Worm (Caenorhabditis elegans): ENCODE measurements around the gene E04F6.10.

Gene E04F6.10

DNA sequence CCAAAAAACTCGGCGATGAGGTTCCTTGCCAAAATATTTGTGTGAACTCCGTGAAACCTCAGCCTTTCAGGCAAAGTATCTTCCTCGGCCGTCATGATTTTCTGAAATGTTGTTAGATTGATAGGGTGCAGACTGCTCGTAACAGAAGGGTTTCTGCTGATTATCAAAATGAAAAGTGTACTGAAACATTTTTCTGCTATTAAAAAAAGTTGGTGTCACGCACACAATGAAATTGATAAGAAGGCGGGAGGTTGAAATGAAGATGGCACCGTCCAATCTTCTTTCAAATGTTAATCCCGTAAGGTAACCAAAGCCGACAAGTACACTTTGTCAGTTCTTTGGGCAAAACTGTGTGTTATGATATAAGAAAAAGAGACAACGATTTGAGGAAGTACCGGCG lies 20.0 kb upstream of the E04F6.10 start:
- TF ChIP-seq tbx-2 (tag; optimal IDR thresholded peaks at IDR 0.05) (no peak), ztf-11 (tag; optimal IDR thresholded peaks at IDR 0.05) (no peak), pqm-1 (tag; optimal IDR thresholded peaks at IDR 0.05) (peak; percentile 21), ceh-9 (tag; optimal IDR thresholded peaks at IDR 0.05) (no peak), elt-2 (tag; optimal IDR thresholded peaks at IDR 0.05) (peak; percentile 58)

DNA sequence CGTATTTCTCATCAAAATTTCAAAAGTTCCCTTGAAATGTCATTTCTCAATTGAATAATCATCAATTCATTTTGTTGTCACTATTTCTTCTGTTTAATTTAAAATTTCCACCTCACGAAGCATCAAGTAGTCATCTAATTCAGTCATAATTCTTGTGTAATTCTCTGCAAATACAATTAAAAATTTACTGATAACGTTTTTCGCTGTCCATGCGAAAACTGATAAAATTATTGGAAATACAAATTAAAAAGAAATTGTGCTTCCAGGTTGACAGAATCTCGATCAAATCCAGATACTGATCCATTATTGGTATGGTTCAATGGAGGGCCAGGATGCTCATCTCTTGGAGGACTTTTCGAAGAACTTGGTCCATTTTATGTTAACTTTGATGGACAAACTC lies 16.3 kb upstream of the E04F6.10 start:
- TF ChIP-seq nhr-43 (tag; optimal IDR thresholded peaks at IDR 0.05; ENCODE audit: poor library complexity, severe bottlenecking): no peak
- no peak for TF ChIP-seq snpc-4 (tag; optimal IDR thresholded peaks at IDR 0.05)
- no peak for TF ChIP-seq elt-1 (tag; optimal IDR thresholded peaks at IDR 0.05)
- peak; percentile 11 for TF ChIP-seq pha-4 (tag; optimal IDR thresholded peaks at IDR 0.05)
- TF ChIP-seq zag-1 (tag; optimal IDR thresholded peaks at IDR 0.05): no peak
- peak; percentile 62 for TF ChIP-seq elt-2 (tag; optimal IDR thresholded peaks at IDR 0.05)
- TF ChIP-seq aly-2 (tag; optimal IDR thresholded peaks at IDR 0.05): no peak
- TF ChIP-seq R02D3.7 (tag; optimal IDR thresholded peaks at IDR 0.05): no peak
- no peak for TF ChIP-seq ztf-4 (tag; optimal IDR thresholded peaks at IDR 0.05)
- no peak for TF ChIP-seq lsy-12 (tag; optimal IDR thresholded peaks at IDR 0.05)
- TF ChIP-seq eor-1 (tag; optimal IDR thresholded peaks at IDR 0.05): no peak
- no peak for TF ChIP-seq nhr-25 (tag; optimal IDR thresholded peaks at IDR 0.05)
- TF ChIP-seq egl-5 (tag; optimal IDR thresholded peaks at IDR 0.05): no peak
- no peak for TF ChIP-seq nhr-11 (tag; optimal IDR thresholded peaks at IDR 0.05)
- TF ChIP-seq elt-3 (tag; optimal IDR thresholded peaks at IDR 0.05): no peak
- TF ChIP-seq ceh-82 (tag; optimal IDR thresholded peaks at IDR 0.05): no peak
- TF ChIP-seq pqm-1 (tag; optimal IDR thresholded peaks at IDR 0.05): peak; percentile 26

DNA sequence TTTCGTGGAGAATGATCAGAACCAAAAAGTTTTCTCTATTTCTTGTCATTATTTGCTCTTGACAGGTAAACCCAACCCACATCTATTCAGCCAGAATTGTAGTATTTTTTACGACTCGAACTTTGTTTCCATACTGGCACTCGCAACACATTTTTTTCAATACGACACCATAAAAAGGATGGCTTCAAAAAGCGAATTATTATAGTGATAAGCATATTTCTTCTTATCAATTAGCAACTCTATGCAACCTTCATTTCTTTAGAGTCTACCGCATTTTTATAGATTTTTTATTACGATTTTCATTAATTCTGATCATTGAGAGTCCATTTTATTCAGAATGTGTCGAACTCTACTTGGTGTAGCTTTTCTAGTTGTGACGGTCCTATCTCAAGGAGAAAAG lies 15.6 kb upstream of the E04F6.10 start, which contains the start of gene ctsa-3.1:
ctsa-3.1 (plus strand) TSS at position 337 of the 400 bp plus-strand sequence.
- TF ChIP-seq zag-1 (tag; optimal IDR thresholded peaks at IDR 0.05): no peak
- TF ChIP-seq ceh-82 (tag; optimal IDR thresholded peaks at IDR 0.05): no peak
- no peak for TF ChIP-seq elt-3 (tag; optimal IDR thresholded peaks at IDR 0.05)
- peak; percentile 79 for TF ChIP-seq elt-2 (tag; optimal IDR thresholded peaks at IDR 0.05)
- TF ChIP-seq pqm-1 (tag; optimal IDR thresholded peaks at IDR 0.05): peak; percentile 75
- TF ChIP-seq pha-4 (tag; optimal IDR thresholded peaks at IDR 0.05): peak; percentile 6

DNA sequence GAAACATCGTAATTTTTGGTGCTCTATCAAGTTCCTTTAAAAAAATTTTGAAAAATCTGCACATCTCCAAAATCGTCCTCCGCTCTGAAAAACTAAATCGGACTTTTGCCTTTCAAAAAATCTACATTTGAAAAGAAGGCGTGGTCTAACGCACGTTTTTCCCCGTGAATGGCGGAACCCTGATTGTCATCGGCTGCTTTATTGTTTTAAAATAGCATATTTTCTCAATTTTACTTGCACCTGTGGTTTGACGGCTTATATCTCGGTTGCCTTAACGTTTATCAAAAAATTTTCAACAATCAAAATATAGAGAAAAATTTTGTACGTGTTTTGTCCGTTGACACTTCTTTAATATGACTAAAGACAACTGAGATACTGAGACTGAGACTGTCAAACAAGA lies 15.0 kb upstream of the E04F6.10 start:
- TF ChIP-seq R02D3.7 (tag; optimal IDR thresholded peaks at IDR 0.05) (no peak), snpc-4 (tag; optimal IDR thresholded peaks at IDR 0.05) (peak; percentile 67), sea-2 (GFP tag; optimal IDR thresholded peaks at IDR 0.05) (no peak), nhr-12 (tag; optimal IDR thresholded peaks at IDR 0.05) (no peak), ceh-9 (tag; optimal IDR thresholded peaks at IDR 0.05) (no peak), ZK546.5 (tag; optimal IDR thresholded peaks at IDR 0.05) (no peak), aly-2 (tag; optimal IDR thresholded peaks at IDR 0.05) (no peak), nhr-77 (tag; optimal IDR thresholded peaks at IDR 0.05) (no peak), nhr-28 (tag; optimal IDR thresholded peaks at IDR 0.05) (no peak)

DNA sequence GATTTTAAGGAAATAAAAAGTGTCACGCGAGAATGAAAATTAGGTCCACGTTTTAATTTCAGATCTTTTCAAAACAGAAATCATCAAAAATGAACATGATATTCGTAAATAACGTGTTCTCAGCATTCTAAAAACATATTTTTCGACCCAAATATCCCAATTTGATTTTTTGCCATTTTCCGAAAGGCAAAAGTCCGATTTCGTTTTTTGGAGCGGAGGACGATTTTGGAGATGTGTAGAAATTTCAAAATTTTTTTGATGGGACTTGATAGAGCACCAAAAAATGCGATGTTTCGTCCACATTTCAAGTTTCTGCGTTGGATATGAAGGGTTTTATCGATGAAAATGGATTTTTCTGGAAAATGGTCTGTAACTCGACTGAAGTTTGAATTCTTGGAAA lies 13.7 kb upstream of the E04F6.10 start:
- no peak for TF ChIP-seq snpc-4 (tag; optimal IDR thresholded peaks at IDR 0.05)
- no peak for TF ChIP-seq fkh-10 (GFP tag; optimal IDR thresholded peaks at IDR 0.05)
- TF ChIP-seq nhr-43 (tag; optimal IDR thresholded peaks at IDR 0.05; ENCODE audit: poor library complexity, severe bottlenecking): peak; percentile 29
- no peak for TF ChIP-seq sea-2 (GFP tag; optimal IDR thresholded peaks at IDR 0.05)
- TF ChIP-seq ceh-9 (tag; optimal IDR thresholded peaks at IDR 0.05): no peak
- peak; percentile 44 for TF ChIP-seq tbx-2 (tag; optimal IDR thresholded peaks at IDR 0.05)
- peak; percentile 58 for TF ChIP-seq ama-1 (optimal IDR thresholded peaks at IDR 0.05)

DNA sequence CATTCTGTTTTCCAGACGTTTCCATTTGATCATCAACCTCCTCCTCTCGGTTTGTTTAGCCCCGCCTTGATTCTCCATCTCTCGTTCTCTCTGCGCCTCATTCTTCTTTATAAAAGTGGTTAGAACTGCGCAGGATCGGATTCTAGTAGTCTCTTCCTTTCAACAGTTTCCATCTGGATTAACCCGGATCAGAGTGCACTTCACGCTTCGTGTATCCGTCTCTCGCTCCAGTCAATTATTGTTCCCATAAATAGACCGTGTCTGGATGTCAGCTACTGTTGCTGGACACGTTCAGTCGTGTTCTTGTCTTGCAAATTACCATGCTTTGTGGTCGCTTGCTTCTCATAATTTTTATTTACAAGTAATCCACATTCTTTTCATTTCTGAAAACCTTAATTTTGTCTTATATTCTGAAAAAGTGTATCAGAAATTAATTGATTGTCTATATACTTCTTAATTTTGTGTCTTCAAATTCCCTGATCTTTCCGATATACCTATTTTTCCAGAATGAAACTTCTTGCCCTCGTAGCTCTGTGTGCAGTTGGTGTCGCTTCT lies 11.8 kb upstream of the E04F6.10 start, which contains the start of gene F32A5.4:
F32A5.4 (plus strand) TSS at position 505 of the 555 bp plus-strand sequence.
- TF ChIP-seq R02D3.7 (tag; optimal IDR thresholded peaks at IDR 0.05) (no peak), ztf-4 (tag; optimal IDR thresholded peaks at IDR 0.05) (no peak), lin-15B (tag; optimal IDR thresholded peaks at IDR 0.05) (no peak), nhr-43 (tag; optimal IDR thresholded peaks at IDR 0.05; ENCODE audit: poor library complexity, severe bottlenecking) (no peak), ceh-16 (tag; optimal IDR thresholded peaks at IDR 0.05) (no peak), mdl-1 (tag; optimal IDR thresholded peaks at IDR 0.05) (no peak), ceh-28 (tag; optimal IDR thresholded peaks at IDR 0.05) (no peak), nhr-25 (tag; optimal IDR thresholded peaks at IDR 0.05) (no peak), zag-1 (tag; optimal IDR thresholded peaks at IDR 0.05) (no peak), eor-1 (tag; optimal IDR thresholded peaks at IDR 0.05) (no peak), nfya-1 (tag; optimal IDR thresholded peaks at IDR 0.05; ENCODE audit: insufficient read depth) (no peak), egl-5 (tag; optimal IDR thresholded peaks at IDR 0.05) (no peak), ama-1 (optimal IDR thresholded peaks at IDR 0.05) (peak; percentile 56), nhr-237 (tag; optimal IDR thresholded peaks at IDR 0.05) (no peak), elt-2 (tag; optimal IDR thresholded peaks at IDR 0.05) (no peak), pha-4 (tag; optimal IDR thresholded peaks at IDR 0.05) (peak; percentile 20), lin-39 (tag; optimal IDR thresholded peaks at IDR 0.05) (no peak), nhr-23 (tag; optimal IDR thresholded peaks at IDR 0.05) (peak; percentile 20), nhr-12 (tag; optimal IDR thresholded peaks at IDR 0.05) (no peak)
